Worm (Caenorhabditis elegans) whole organism, young adult: Measurements from ENCODE around the gene pho-10.
A peak's percentile ranks its signal among the peaks of the same experiment; 100 is the strongest.

ENCODE experiments used
- B0261.1 ChIP-seq: sonication (generic microtip); optimal IDR thresholded peaks from 2 replicates; lab custom pipeline; 2016; ENCODE audit warnings: mild to moderate bottlenecking, missing genetic modification characterization, moderate library complexity, missing compliant biosample characterization
- F23B12.7 ChIP-seq: sonication (generic microtip); optimal IDR thresholded peaks from 2 replicates; lab custom pipeline; 2017; ENCODE audit warnings: missing genetic modification characterization, mild to moderate bottlenecking, missing compliant biosample characterization, antibody characterized with exemption, moderate library complexity; ENCODE audit not compliant: insufficient read depth
- F33H1.4 ChIP-seq: fragments of 200-800 bp; sonication (Bioruptor generic); IDR thresholded peaks from 2 replicates; pipeline ENCODE4 v1.3.6; 2022; ENCODE audit warnings: missing genetic modification reagents, missing genetic modification characterization, missing compliant biosample characterization
- F37B4.10 ChIP-seq: fragments of 200-800 bp; sonication (Bioruptor generic); IDR thresholded peaks from 2 replicates; pipeline ENCODE4 v1.3.6; 2022; ENCODE audit warnings: missing genetic modification characterization, missing compliant biosample characterization
- F52B5.7 ChIP-seq: sonication (generic microtip); optimal IDR thresholded peaks from 2 replicates; lab custom pipeline; 2016; ENCODE audit warnings: mild to moderate bottlenecking, missing genetic modification characterization, missing compliant biosample characterization
- F57A8.1 ChIP-seq: fragments of 200-800 bp; sonication (Bioruptor generic); optimal IDR thresholded peaks from 2 replicates; lab custom pipeline; 2018; ENCODE audit warnings: mild to moderate bottlenecking, missing genetic modification characterization, moderate library complexity, missing compliant biosample characterization
- K11D2.4 ChIP-seq: fragments of 200-800 bp; sonication (Bioruptor generic); IDR thresholded peaks from 2 replicates; pipeline ENCODE4 v1.3.6; 2022; ENCODE audit warnings: missing genetic modification reagents, missing genetic modification characterization, missing compliant biosample characterization
- K12H6.12 ChIP-seq: fragments of 200-800 bp; sonication (Bioruptor generic); optimal IDR thresholded peaks from 2 replicates; lab custom pipeline; 2018; ENCODE audit warnings: mild to moderate bottlenecking, missing genetic modification characterization, missing compliant biosample characterization
- Y95B8A.8 ChIP-seq: fragments of 200-800 bp; sonication (Bioruptor generic); IDR thresholded peaks from 2 replicates; pipeline ENCODE4 v1.3.6; 2022; ENCODE audit warnings: missing genetic modification reagents, missing genetic modification characterization, missing compliant biosample characterization
- ZK185.1 ChIP-seq: sonication (generic microtip); optimal IDR thresholded peaks from 2 replicates; lab custom pipeline; 2016; ENCODE audit warnings: mild to moderate bottlenecking, missing genetic modification characterization, missing compliant biosample characterization; ENCODE audit not compliant: poor library complexity, severe bottlenecking
- aptf-3 ChIP-seq: fragments of 200-800 bp; sonication (Bioruptor generic); IDR thresholded peaks from 2 replicates; pipeline ENCODE4 v1.3.6; 2022; ENCODE audit warnings: missing genetic modification characterization, missing compliant biosample characterization
- attf-5 ChIP-seq: fragments of 200-800 bp; sonication (Bioruptor generic); optimal IDR thresholded peaks from 2 replicates; lab custom pipeline; 2018; ENCODE audit warnings: mild to moderate bottlenecking, missing genetic modification characterization, missing compliant biosample characterization
- bed-2 ChIP-seq: fragments of 200-800 bp; sonication (Bioruptor generic); IDR thresholded peaks from 2 replicates; pipeline ENCODE4 v1.3.6; 2022; ENCODE audit warnings: missing genetic modification reagents, missing genetic modification characterization, missing compliant biosample characterization
- cebp-1 ChIP-seq, 2 experiments: fragments of 200-800 bp in 1 of 2; sonication (Bioruptor generic) in 1 of 2; sonication (generic microtip) in 1 of 2; IDR thresholded peaks in 1 of 2; optimal IDR thresholded peaks in 1 of 2; 2 replicates each; pipeline versions ENCODE4 v1.3.6 to Lab custom; 2017 to 2022; ENCODE audit warnings: missing compliant biosample characterization in 2 of 2, missing genetic modification characterization in 2 of 2, mild to moderate bottlenecking in 1 of 2, missing genetic modification reagents in 1 of 2, moderate library complexity in 1 of 2
- ceh-27 ChIP-seq: fragments of 200-800 bp; sonication (Bioruptor generic); optimal IDR thresholded peaks from 2 replicates; lab custom pipeline; 2018; ENCODE audit warnings: mild to moderate bottlenecking, missing genetic modification characterization, moderate library complexity, missing compliant biosample characterization
- ceh-79 ChIP-seq: sonication (generic microtip); optimal IDR thresholded peaks from 2 replicates; lab custom pipeline; 2017; ENCODE audit warnings: mild to moderate bottlenecking, missing genetic modification characterization, missing compliant biosample characterization
- dox-1 ChIP-seq: fragments of 200-800 bp; sonication (Bioruptor generic); IDR thresholded peaks from 2 replicates; pipeline ENCODE4 v1.3.6; 2022; ENCODE audit warnings: missing genetic modification reagents, missing genetic modification characterization, missing compliant biosample characterization
- efl-1 ChIP-seq: fragments of 150-350 bp; optimal IDR thresholded peaks from 2 replicates; lab custom pipeline; 2014; ENCODE audit warnings: missing biosample characterization, missing genetic modification reagents, missing genetic modification characterization
- egl-44 ChIP-seq: fragments of 200-800 bp; sonication (Bioruptor generic); IDR thresholded peaks from 2 replicates; pipeline ENCODE4 v1.3.6; 2022; ENCODE audit warnings: missing genetic modification reagents, missing genetic modification characterization, missing compliant biosample characterization
- him-1 ChIP-seq: sonication (generic microtip); optimal IDR thresholded peaks from 2 replicates; lab custom pipeline; 2016; ENCODE audit warnings: missing genotype, missing genetic modification reagents, missing genetic modification characterization, missing compliant biosample characterization
- hlh-12 ChIP-seq: sonication (generic microtip); optimal IDR thresholded peaks from 2 replicates; lab custom pipeline; 2016; ENCODE audit warnings: missing genetic modification characterization, missing compliant biosample characterization
- hmg-1.2 ChIP-seq: fragments of 200-800 bp; sonication (Bioruptor generic); IDR thresholded peaks from 2 replicates; pipeline ENCODE4 v1.3.6; 2022; ENCODE audit warnings: missing genetic modification reagents, missing genetic modification characterization, missing compliant biosample characterization
- hrde-1 ChIP-seq: sonication (generic microtip); optimal IDR thresholded peaks from 2 replicates; lab custom pipeline; 2016; ENCODE audit warnings: missing genetic modification characterization, mild to moderate bottlenecking, missing compliant biosample characterization, moderate library complexity, missing genotype, missing genetic modification reagents, borderline replicate concordance
- hsf-1 ChIP-seq: fragments of 200-800 bp; sonication (Bioruptor generic); IDR thresholded peaks from 2 replicates; pipeline ENCODE4 v1.3.6; 2022; ENCODE audit warnings: missing genetic modification reagents, missing genetic modification characterization, missing compliant biosample characterization
- let-526 ChIP-seq: fragments of 200-800 bp; sonication (Bioruptor generic); IDR thresholded peaks from 2 replicates; pipeline ENCODE4 v1.3.6; 2022; ENCODE audit warnings: missing genetic modification reagents, missing genetic modification characterization, missing compliant biosample characterization
- lin-35 ChIP-seq, 3 experiments: fragments of 150-350 bp in 2 of 3; sonication (generic microtip) in 1 of 3; optimal IDR thresholded peaks; 2 replicates each; lab custom pipeline; 2014 to 2018; ENCODE audit warnings: missing biosample characterization in 3 of 3, missing genetic modification characterization in 3 of 3, missing genetic modification reagents in 3 of 3
- lin-54 ChIP-seq: fragments of 200-800 bp; sonication (Bioruptor generic); optimal IDR thresholded peaks from 2 replicates; lab custom pipeline; 2018; ENCODE audit warnings: mild to moderate bottlenecking, missing genetic modification characterization, missing compliant biosample characterization
- lsl-1 ChIP-seq: fragments of 200-800 bp; sonication (Bioruptor generic); optimal IDR thresholded peaks from 2 replicates; lab custom pipeline; 2018; ENCODE audit warnings: mild to moderate bottlenecking, missing genetic modification characterization, moderate library complexity, missing compliant biosample characterization
- mcd-1 ChIP-seq: fragments of 200-800 bp; sonication (Bioruptor generic); IDR thresholded peaks from 2 replicates; pipeline ENCODE4 v1.3.6; 2022; ENCODE audit warnings: missing genetic modification reagents, missing genetic modification characterization, missing compliant biosample characterization
- mes-4 ChIP-seq: sonication (generic microtip); optimal IDR thresholded peaks from 2 replicates; lab custom pipeline; 2016; ENCODE audit warnings: missing genotype, missing genetic modification characterization, missing compliant biosample characterization
- nfyb-1 ChIP-seq: fragments of 200-800 bp; sonication (Bioruptor generic); IDR thresholded peaks from 2 replicates; pipeline ENCODE4 v1.3.6; 2022; ENCODE audit warnings: missing genetic modification reagents, missing genetic modification characterization, missing compliant biosample characterization
- nhr-90 ChIP-seq: sonication (generic microtip); optimal IDR thresholded peaks from 2 replicates; lab custom pipeline; 2016; ENCODE audit warnings: missing genotype, mild to moderate bottlenecking, missing genetic modification characterization, missing compliant biosample characterization
- pbrm-1 ChIP-seq: fragments of 200-800 bp; sonication (Bioruptor generic); IDR thresholded peaks from 2 replicates; pipeline ENCODE4 v1.3.6; 2022; ENCODE audit warnings: missing genetic modification reagents, missing genetic modification characterization, missing compliant biosample characterization
- sdz-38 ChIP-seq: sonication (generic microtip); optimal IDR thresholded peaks from 2 replicates; lab custom pipeline; 2016; ENCODE audit warnings: missing genotype, missing genetic modification characterization, missing compliant biosample characterization
- snpc-1.1 ChIP-seq: sonication (generic microtip); optimal IDR thresholded peaks from 2 replicates; lab custom pipeline; 2017; ENCODE audit warnings: missing genetic modification characterization, mild to moderate bottlenecking, missing compliant biosample characterization, antibody characterized with exemption, moderate library complexity, missing genotype, missing genetic modification reagents; ENCODE audit not compliant: insufficient read depth
- snpc-1.3 ChIP-seq: sonication (generic microtip); optimal IDR thresholded peaks from 2 replicates; lab custom pipeline; 2017; ENCODE audit warnings: missing genetic modification characterization, mild to moderate bottlenecking, missing compliant biosample characterization, antibody characterized with exemption, moderate library complexity, missing genotype, missing genetic modification reagents; ENCODE audit not compliant: insufficient read depth
- zfh-2 ChIP-seq: fragments of 200-800 bp; sonication (Bioruptor generic); conservative IDR thresholded peaks from 2 replicates; pipeline ENCODE4 v1.3.6; 2022; ENCODE audit warnings: missing genetic modification reagents, missing genetic modification characterization, missing compliant biosample characterization
- ztf-18 ChIP-seq: sonication (generic microtip); optimal IDR thresholded peaks from 2 replicates; lab custom pipeline; 2016; ENCODE audit warnings: missing genotype, mild to moderate bottlenecking, missing genetic modification characterization, missing compliant biosample characterization

The pho-10 gene

DNA sequence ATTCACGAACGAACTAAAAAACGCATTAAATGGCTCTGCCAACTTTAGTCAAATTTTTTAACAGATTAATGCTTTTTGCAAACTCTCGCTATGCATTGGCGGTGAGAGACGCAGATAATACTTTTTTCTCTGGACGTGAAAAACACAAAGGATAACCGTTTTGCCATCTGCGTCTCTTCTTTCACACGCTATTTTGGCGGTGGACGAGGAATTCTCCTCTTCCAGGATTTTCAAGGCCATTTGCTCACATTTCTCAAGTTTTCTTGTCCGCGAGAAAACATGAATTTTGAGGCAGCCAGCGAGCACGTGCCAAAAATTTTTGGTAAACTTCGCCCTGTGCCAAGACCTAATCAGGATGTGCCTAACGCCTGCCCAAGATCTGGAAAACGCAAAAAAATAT lies 10.6 kb upstream of the pho-10 start:
- TF ChIP-seq lin-54 (GFP tag; lab: Kevin White, UChicago) (peak; percentile 39), efl-1 (GFP tag; lab: Kevin White, UChicago) (no peak), lsl-1 (GFP tag; lab: Kevin White, UChicago) (no peak), cebp-1 (GFP tag; IDR thresholded peaks at IDR 0.05; lab: Robert Waterston, UW) (no peak), cebp-1 (tag; optimal IDR thresholded peaks at IDR 0.05; lab: Kevin White, UChicago) (peak; percentile 43), F37B4.10 (no peak), ceh-27 (peak; percentile 60), let-526 (GFP tag; lab: Robert Waterston, UW) (no peak), zfh-2 (GFP tag; lab: Robert Waterston, UW) (0 out of 2 replicates have a peak, but pooled peaks have one; percentile 20), mcd-1 (GFP tag; lab: Robert Waterston, UW) (peak; percentile 58), hmg-1.2 (peak; percentile 87), F52B5.7 (no peak), sdz-38 (tag; lab: Kevin White, UChicago) (no peak), F33H1.4 (GFP tag; lab: Robert Waterston, UW) (no peak), ztf-18 (tag; lab: Kevin White, UChicago) (no peak), ZK185.1 (no peak), him-1 (peak; percentile 45), pbrm-1 (GFP tag; lab: Robert Waterston, UW) (0 out of 2 replicates have a peak, but pooled peaks have one; percentile 9), hrde-1 (tag; lab: Kevin White, UChicago) (peak; percentile 7), F23B12.7 (tag; lab: Kevin White, UChicago) (no peak), hsf-1 (GFP tag; lab: Robert Waterston, UW) (no peak), ceh-79 (tag; lab: Kevin White, UChicago) (no peak), K12H6.12 (tag; lab: Kevin White, UChicago) (peak; percentile 12), snpc-1.1 (tag; lab: Kevin White, UChicago) (no peak), dox-1 (GFP tag; lab: Robert Waterston, UW) (peak; percentile 42; the same call in 1 of the 2 replicates), lin-35 (GFP tag; optimal IDR thresholded peaks at IDR 0.05; lab: Kevin White, UChicago) (no peak), mes-4 (tag; lab: Kevin White, UChicago) (no peak), Y95B8A.8 (GFP tag; lab: Robert Waterston, UW) (no peak), B0261.1 (tag; lab: Kevin White, UChicago) (no peak), bed-2 (GFP tag; lab: Robert Waterston, UW) (0 out of 2 replicates have a peak, but pooled peaks have one; percentile 37), hlh-12 (no peak), egl-44 (GFP tag; lab: Robert Waterston, UW) (no peak), F57A8.1 (GFP tag; lab: Kevin White, UChicago) (no peak), snpc-1.3 (no peak), nfyb-1 (GFP tag; lab: Robert Waterston, UW) (no peak), K11D2.4 (GFP tag; lab: Robert Waterston, UW) (0 out of 2 replicates have a peak, but pooled peaks have one; percentile 31), nhr-90 (tag; lab: Kevin White, UChicago) (no peak), attf-5 (GFP tag; lab: Kevin White, UChicago) (peak; percentile 57), aptf-3 (GFP tag; lab: Robert Waterston, UW) (no peak)
